Fruit fly (Drosophila melanogaster) Kc167 (cell line): ENCODE data around the gene CG42675.

Experiments used
- Myc ChIP-seq: fragments of >200 bp; optimal IDR thresholded peaks from 2 replicates; lab custom pipeline; 2017; ENCODE audit warnings: missing external identifiers
- Sin3A ChIP-seq: fragments of >200 bp; optimal IDR thresholded peaks from 2 replicates; lab custom pipeline; 2018; ENCODE audit warnings: missing external identifiers
- h ChIP-seq: fragments of >200 bp; optimal IDR thresholded peaks from 3 replicates; lab custom pipeline; 2018; ENCODE audit warnings: missing external identifiers
- insv ChIP-seq: fragments of >200 bp; optimal IDR thresholded peaks from 3 replicates; lab custom pipeline; 2018; ENCODE audit warnings: missing external identifiers
- psq ChIP-seq: fragments of >200 bp; optimal IDR thresholded peaks from 2 replicates; lab custom pipeline; 2017; ENCODE audit warnings: missing external identifiers
- ttk ChIP-seq: sonication (Bioruptor generic); optimal IDR thresholded peaks from 2 replicates; lab custom pipeline; 2017; ENCODE audit warnings: missing external identifiers

DNA sequence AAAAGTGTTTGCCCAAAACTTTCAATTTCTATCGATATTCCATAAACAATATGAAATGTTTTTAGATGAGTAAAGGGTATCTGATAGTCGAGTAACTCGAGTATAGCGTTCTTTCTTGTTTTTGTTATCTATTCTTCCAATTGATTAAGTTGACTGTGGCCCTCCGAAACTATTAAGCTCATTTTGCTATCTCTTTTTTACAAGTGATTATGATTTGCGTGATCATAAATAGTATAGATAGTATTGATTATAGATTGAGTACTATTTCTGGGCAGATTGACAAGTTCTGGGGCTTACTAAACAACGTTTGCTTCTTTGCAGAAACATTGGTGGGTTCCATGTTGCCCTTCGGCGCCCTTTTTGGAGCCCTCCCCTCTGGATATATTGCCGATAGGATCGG, 23.1 kb downstream of the CG42675 start:
- TF ChIP-seq h (lab: Kevin White, UChicago) (no peak), psq (no peak), ttk (lab: Kevin White, UChicago) (no peak), Myc (lab: Kevin White, UChicago) (no peak), insv (lab: Kevin White, UChicago) (no peak), Sin3A (no peak)
